Worm (Caenorhabditis elegans): Measurements from ENCODE around the gene ZK470.1.

ZK470.1 gene

ce11 chrX:4190537-4191144, 27.1 kb downstream of the ZK470.1 start, which contains the start of gene vha-12 (continued):
- peak; percentile 43 for TF ChIP-seq fkh-10 (GFP tag; optimal IDR thresholded peaks at IDR 0.05)
- TF ChIP-seq daf-19 (GFP tag; conservative IDR thresholded peaks at IDR 0.05): no peak
- 0 out of 2 replicates have a peak, but pooled peaks have one; percentile 36 for TF ChIP-seq madf-9 (GFP tag; conservative IDR thresholded peaks at IDR 0.05)
- TF ChIP-seq rbr-2 (tag; optimal IDR thresholded peaks at IDR 0.05): peak; percentile 89
- TF ChIP-seq set-16 (GFP tag; IDR thresholded peaks at IDR 0.05): peak; percentile 77
- TF ChIP-seq egl-43 (GFP tag; IDR thresholded peaks at IDR 0.05): peak; percentile 87
- peak; percentile 96 for TF ChIP-seq mep-1 (tag; optimal IDR thresholded peaks at IDR 0.05)
- TF ChIP-seq dve-1 (tag; optimal IDR thresholded peaks at IDR 0.05; ENCODE audit: insufficient read depth): peak; percentile 95
- TF ChIP-seq dmd-9 (GFP tag; IDR thresholded peaks at IDR 0.05): peak; percentile 55; the same call in 1 of the 2 replicates
- peak; percentile 72 for TF ChIP-seq dpl-1 (GFP tag; optimal IDR thresholded peaks at IDR 0.05)
- no peak for TF ChIP-seq ceh-82 (tag; optimal IDR thresholded peaks at IDR 0.05)
- TF ChIP-seq jun-1 (tag; optimal IDR thresholded peaks at IDR 0.05): peak; percentile 80
- peak; percentile 65 to 89 for TF ChIP-seq lsy-2 (tag; optimal IDR thresholded peaks at IDR 0.05)
- TF ChIP-seq zag-1 (tag; optimal IDR thresholded peaks at IDR 0.05): no peak
- peak; percentile 78 for TF ChIP-seq T20F7.1 (GFP tag; optimal IDR thresholded peaks at IDR 0.05)
- peak; percentile 65 for TF ChIP-seq ctbp-1 (GFP tag; IDR thresholded peaks at IDR 0.05)
- TF ChIP-seq ceh-32 (tag; optimal IDR thresholded peaks at IDR 0.05; ENCODE audit: poor library complexity): no peak
- TF ChIP-seq mdl-1 (tag; optimal IDR thresholded peaks at IDR 0.05): peak; percentile 58 to 89
- peak; percentile 93 for TF ChIP-seq nhr-77 (tag; optimal IDR thresholded peaks at IDR 0.05)
- TF ChIP-seq D1046.2 (GFP tag; IDR thresholded peaks at IDR 0.05): no peak
- no peak for TF ChIP-seq nhr-111 (GFP tag; optimal IDR thresholded peaks at IDR 0.05)
- TF ChIP-seq lin-39 (tag; optimal IDR thresholded peaks at IDR 0.05): peak; percentile 16
- peak; percentile 42 for TF ChIP-seq zfp-2 (tag; optimal IDR thresholded peaks at IDR 0.05)
- TF ChIP-seq lin-1 (GFP tag; IDR thresholded peaks at IDR 0.05): peak; percentile 68; the same call in 1 of the 2 replicates
- peak; percentile 20; the same call in 1 of the 2 replicates for TF ChIP-seq vab-7 (GFP tag; IDR thresholded peaks at IDR 0.05)
- TF ChIP-seq pha-4 (GFP tag; IDR thresholded peaks at IDR 0.05): peak; percentile 73
- TF ChIP-seq pha-4 (tag; optimal IDR thresholded peaks at IDR 0.05): no peak
- TF ChIP-seq lin-38 (GFP tag; IDR thresholded peaks at IDR 0.05): no peak
- TF ChIP-seq ces-1 (GFP tag; optimal IDR thresholded peaks at IDR 0.05): peak; percentile 45
- peak; percentile 74; the same call in 1 of the 2 replicates for TF ChIP-seq zfp-3 (GFP tag; conservative IDR thresholded peaks at IDR 0.05)
- 0 out of 2 replicates have a peak, but pooled peaks have one; percentile 18 for TF ChIP-seq lim-7 (GFP tag; IDR thresholded peaks at IDR 0.05)
- TF ChIP-seq spr-1 (tag; optimal IDR thresholded peaks at IDR 0.05): peak; percentile 70
- peak; percentile 96 for TF ChIP-seq hlh-11 (tag; optimal IDR thresholded peaks at IDR 0.05)
- TF ChIP-seq nhr-28 (tag; optimal IDR thresholded peaks at IDR 0.05): peak; percentile 94

ce11 chrX:4192235-4192634, 28.7 kb downstream of the ZK470.1 start:
- TF ChIP-seq aha-1 (tag) (peak; percentile 94), lin-39 (tag; optimal IDR thresholded peaks at IDR 0.05) (no peak), zip-11 (GFP tag; IDR thresholded peaks at IDR 0.05) (no peak), spr-3 (GFP tag; optimal IDR thresholded peaks at IDR 0.05) (no peak), nhr-237 (tag; optimal IDR thresholded peaks at IDR 0.05) (no peak), unc-62 (GFP tag; optimal IDR thresholded peaks at IDR 0.05 in 1 of 2) (peak in 1 of 2 experiments; percentile 61), unc-62 (tag; optimal IDR thresholded peaks at IDR 0.05) (no peak)
